Worm (Caenorhabditis elegans) whole organism, early embryonic: ENCODE measurements around the gene F26A1.7.

Experiments
- B0310.2 ChIP-seq: sonication (generic microtip); optimal IDR thresholded peaks from 2 replicates; lab custom pipeline; 2016; ENCODE audit warnings: mild to moderate bottlenecking, missing genetic modification characterization, missing compliant biosample characterization
- aly-1 ChIP-seq: sonication (generic microtip); optimal IDR thresholded peaks from 2 replicates; lab custom pipeline; 2016; ENCODE audit warnings: missing genetic modification characterization, missing compliant biosample characterization
- ama-1 ChIP-seq: fragments of 150-350 bp; optimal IDR thresholded peaks from 2 replicates; lab custom pipeline; 2014
- ceh-13 ChIP-seq: fragments of 200-800 bp; sonication (Bioruptor generic); optimal IDR thresholded peaks from 2 replicates; lab custom pipeline; 2018; ENCODE audit warnings: mild to moderate bottlenecking, missing genetic modification characterization, missing compliant biosample characterization
- ceh-36 ChIP-seq: sonication (generic microtip); optimal IDR thresholded peaks from 2 replicates; lab custom pipeline; 2016; ENCODE audit warnings: missing genetic modification characterization, inconsistent platforms, missing compliant biosample characterization
- flt-1 ChIP-seq: fragments of 200-800 bp; sonication (Bioruptor generic); IDR thresholded peaks from 2 replicates; pipeline ENCODE4 v1.3.6; 2022; ENCODE audit warnings: missing genetic modification characterization, missing compliant biosample characterization
- hmbx-1 ChIP-seq: sonication (generic microtip); optimal IDR thresholded peaks from 2 replicates; lab custom pipeline; 2016; ENCODE audit warnings: mild to moderate bottlenecking, missing genetic modification characterization, missing compliant biosample characterization
- hmg-4 ChIP-seq: fragments of 200-800 bp; sonication (Bioruptor generic); optimal IDR thresholded peaks from 2 replicates; lab custom pipeline; 2018; ENCODE audit warnings: mild to moderate bottlenecking, missing genetic modification characterization, missing compliant biosample characterization
- scrt-1 ChIP-seq: fragments of 200-800 bp; sonication (Bioruptor generic); IDR thresholded peaks from 2 replicates; pipeline ENCODE4 v1.3.6; 2022; ENCODE audit warnings: missing genetic modification characterization, missing compliant biosample characterization
- sea-1 ChIP-seq: fragments of 200-800 bp; sonication (Bioruptor generic); conservative IDR thresholded peaks from 2 replicates; pipeline ENCODE4 v1.3.6; 2022; ENCODE audit warnings: missing genetic modification characterization, missing compliant biosample characterization
- tbx-11 ChIP-seq: fragments of 200-800 bp; sonication (Bioruptor generic); IDR thresholded peaks from 2 replicates; pipeline ENCODE4 v1.3.6; 2022; ENCODE audit warnings: missing genetic modification characterization, missing compliant biosample characterization
- tbx-37 ChIP-seq: fragments of 200-800 bp; sonication (Bioruptor generic); conservative IDR thresholded peaks from 2 replicates; pipeline ENCODE4 v1.3.6; 2022; ENCODE audit warnings: missing genetic modification reagents, missing genetic modification characterization, missing compliant biosample characterization
- tra-4 ChIP-seq: sonication (generic microtip); optimal IDR thresholded peaks from 2 replicates; lab custom pipeline; 2017; ENCODE audit warnings: missing genetic modification characterization, missing compliant biosample characterization

ce11 chrIII:4809526-4810153, 10.1 kb downstream of the F26A1.7 start, which contains the start of gene pal-1:
- TF ChIP-seq ama-1 (lab: Kevin White, UChicago) (no peak), ceh-36 (tag; lab: Kevin White, UChicago) (no peak), flt-1 (GFP tag; lab: Robert Waterston, UW) (no peak), tra-4 (tag; lab: Kevin White, UChicago) (no peak), hmg-4 (GFP tag; lab: Kevin White, UChicago) (no peak), scrt-1 (GFP tag; lab: Robert Waterston, UW) (no peak), ceh-13 (GFP tag; lab: Kevin White, UChicago) (no peak), sea-1 (no peak), hmbx-1 (no peak), tbx-37 (GFP tag; lab: Robert Waterston, UW) (no peak), aly-1 (tag; lab: Kevin White, UChicago) (no peak), tbx-11 (no peak), B0310.2 (tag; lab: Kevin White, UChicago) (no peak)
